Fruit fly (Drosophila melanogaster) whole organism, wandering third instar larva: ENCODE measurements around the gene CG33282.

Source experiments
- Dfd ChIP-seq: fragments of >200 bp; optimal IDR thresholded peaks from 2 replicates; lab custom pipeline; 2017; ENCODE audit warnings: missing biosample characterization, missing genetic modification characterization
- Dif ChIP-seq: fragments of 200-275, 200-300 bp; sonication (Bioruptor generic); optimal IDR thresholded peaks from 2 replicates; lab custom pipeline; 2018; ENCODE audit warnings: missing biosample characterization, missing genetic modification characterization; ENCODE audit not compliant: partially characterized antibody
- GATAd ChIP-seq: sonication (Bioruptor generic); optimal IDR thresholded peaks from 2 replicates; lab custom pipeline; 2016; ENCODE audit warnings: missing biosample characterization, missing genetic modification characterization
- HLH106 ChIP-seq: fragments of 200-800 bp; optimal IDR thresholded peaks from 3 replicates; lab custom pipeline; 2019; ENCODE audit warnings: missing biosample characterization, mild to moderate bottlenecking, missing genetic modification characterization, moderate library complexity
- Hr78 ChIP-seq: fragments of >200 bp; optimal IDR thresholded peaks from 2 replicates; lab custom pipeline; 2017; ENCODE audit warnings: missing biosample characterization, missing genetic modification characterization
- Jra ChIP-seq: sonication (Bioruptor generic); optimal IDR thresholded peaks from 2 replicates; lab custom pipeline; 2016; ENCODE audit warnings: missing biosample characterization, missing genetic modification characterization
- Myc ChIP-seq: fragments of >200 bp; optimal IDR thresholded peaks from 2 replicates; lab custom pipeline; 2017
- brk ChIP-seq: fragments of 200-800 bp; sonication (Bioruptor generic); optimal IDR thresholded peaks from 2 replicates; lab custom pipeline; 2016; ENCODE audit warnings: missing biosample characterization, mild to moderate bottlenecking, missing genetic modification characterization
- ey ChIP-seq: fragments of 200-800 bp; sonication (Bioruptor generic); optimal IDR thresholded peaks from 2 replicates; lab custom pipeline; 2016; ENCODE audit warnings: missing biosample characterization, missing genetic modification characterization
- h ChIP-seq: fragments of 200-800 bp; sonication (Bioruptor generic); optimal IDR thresholded peaks from 3 replicates; lab custom pipeline; 2016; ENCODE audit warnings: missing biosample characterization, mild to moderate bottlenecking, missing genetic modification characterization
- pan ChIP-seq: fragments of >200 bp; optimal IDR thresholded peaks from 2 replicates; lab custom pipeline; 2017
- psq ChIP-seq: fragments of 200-800 bp; sonication (Bioruptor generic); optimal IDR thresholded peaks from 3 replicates; lab custom pipeline; 2017; ENCODE audit warnings: missing biosample characterization, mild to moderate bottlenecking, missing genetic modification characterization, moderate library complexity
- sage ChIP-seq: fragments of 200-800 bp; sonication (Bioruptor generic); optimal IDR thresholded peaks from 2 replicates; lab custom pipeline; 2016; ENCODE audit warnings: missing biosample characterization, mild to moderate bottlenecking, missing genetic modification characterization

dm6 chr2L:3301058-3301457 lies 26.6 kb upstream of the CG33282 start:
- TF ChIP-seq ey (GFP tag; lab: Kevin White, UChicago) = no peak
- TF ChIP-seq brk (GFP tag; lab: Kevin White, UChicago) = no peak
- no peak for TF ChIP-seq Dif (GFP tag; lab: Kevin White, UChicago)
- no peak for TF ChIP-seq Jra
- TF ChIP-seq HLH106 (tag; lab: Kevin White, UChicago) = no peak
- no peak for TF ChIP-seq pan (lab: Kevin White, UChicago)
- no peak for TF ChIP-seq h (GFP tag; lab: Kevin White, UChicago)
- TF ChIP-seq Dfd (GFP tag; lab: Kevin White, UChicago) = no peak
- TF ChIP-seq GATAd (GFP tag; lab: Kevin White, UChicago) = no peak
- no peak for TF ChIP-seq sage (GFP tag; lab: Kevin White, UChicago)
- TF ChIP-seq psq (GFP tag; lab: Kevin White, UChicago) = no peak
- no peak for TF ChIP-seq Hr78
- TF ChIP-seq Myc (lab: Kevin White, UChicago) = no peak
